Fruit fly (Drosophila melanogaster): Measurements from ENCODE around the gene CG42784.

DNA sequence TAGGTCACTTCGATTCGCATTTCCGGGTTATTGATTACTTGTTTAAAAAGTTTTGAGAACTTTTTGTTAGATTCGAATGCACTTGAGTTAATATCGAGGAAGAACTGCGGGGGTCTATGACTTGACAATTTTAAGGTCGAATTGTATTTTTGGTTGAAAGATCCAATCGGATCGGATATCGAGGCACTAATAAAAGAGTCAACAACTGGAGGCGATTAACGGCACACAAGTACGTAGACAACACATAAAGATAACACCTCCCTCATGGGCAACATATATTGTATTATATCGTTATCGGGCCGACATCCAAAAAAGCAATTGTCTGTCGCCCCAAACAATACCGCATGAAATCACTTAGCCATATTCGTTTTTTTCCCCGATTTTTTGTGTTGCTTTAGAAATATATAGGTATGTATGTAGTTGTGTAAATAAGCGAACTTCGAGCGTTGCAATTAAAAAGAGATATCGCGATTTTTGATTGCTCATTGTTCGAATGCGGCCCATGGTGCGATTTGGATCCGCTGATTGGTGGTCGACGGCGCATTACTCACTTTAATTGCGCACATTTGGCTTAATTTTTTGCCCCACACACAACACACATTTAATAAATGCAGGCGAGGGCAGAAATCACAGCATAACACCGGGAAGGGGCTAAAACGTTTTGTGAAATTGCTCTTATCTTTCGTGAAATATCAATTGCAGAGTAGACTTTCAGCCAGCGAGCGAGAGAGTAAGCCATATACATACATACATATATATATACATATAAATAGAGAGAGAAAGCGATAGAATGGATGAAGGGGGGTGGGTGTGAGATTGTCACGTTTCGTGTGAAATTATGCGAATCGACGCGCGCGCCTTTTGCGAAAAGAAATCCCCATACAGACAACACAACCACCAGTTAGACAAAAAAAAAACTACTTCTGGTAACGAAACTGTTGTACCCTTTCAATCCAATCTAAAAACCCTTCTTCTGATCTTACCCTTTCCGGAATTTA, 95.9 kb downstream of the CG42784 start:
- TF ChIP-seq rn (GFP tag; IDR thresholded peaks at IDR 0.05) = no peak
- no peak for TF ChIP-seq CG12605 (GFP tag; IDR thresholded peaks at IDR 0.05)
- no peak for TF ChIP-seq CG9948 (tag; optimal IDR thresholded peaks at IDR 0.05)
- no peak for TF ChIP-seq Ets98B (GFP tag; IDR thresholded peaks at IDR 0.05)
- no peak for TF ChIP-seq CG10348 (GFP tag; IDR thresholded peaks at IDR 0.05)
- no peak for TF ChIP-seq CG8159 (tag; optimal IDR thresholded peaks at IDR 0.05)
- TF ChIP-seq Pif1B (GFP tag; optimal IDR thresholded peaks at IDR 0.05) = no peak
